Worm (Caenorhabditis elegans) whole organism, late embryonic: ENCODE measurements around the gene twk-42.

Experiments
- che-1 ChIP-seq: sonication (generic microtip); optimal IDR thresholded peaks from 2 replicates; lab custom pipeline; 2016; ENCODE audit warnings: mild to moderate bottlenecking, missing genetic modification characterization, missing compliant biosample characterization
- fkh-10 ChIP-seq: fragments of 150-350 bp; optimal IDR thresholded peaks from 2 replicates; lab custom pipeline; 2014; ENCODE audit warnings: missing biosample characterization, missing genetic modification reagents, missing genetic modification characterization
- nfya-1 ChIP-seq: sonication (generic microtip); optimal IDR thresholded peaks from 2 replicates; lab custom pipeline; 2017; ENCODE audit warnings: missing genetic modification characterization, mild to moderate bottlenecking, missing compliant biosample characterization, antibody characterized with exemption, moderate library complexity
- sox-4 ChIP-seq: sonication (generic microtip); optimal IDR thresholded peaks from 2 replicates; lab custom pipeline; 2017; ENCODE audit warnings: mild to moderate bottlenecking, missing genetic modification characterization, inconsistent platforms, missing compliant biosample characterization
- unc-42 ChIP-seq: sonication (generic microtip); optimal IDR thresholded peaks from 2 replicates; lab custom pipeline; 2016; ENCODE audit warnings: missing genotype, missing genetic modification characterization, missing compliant biosample characterization

DNA sequence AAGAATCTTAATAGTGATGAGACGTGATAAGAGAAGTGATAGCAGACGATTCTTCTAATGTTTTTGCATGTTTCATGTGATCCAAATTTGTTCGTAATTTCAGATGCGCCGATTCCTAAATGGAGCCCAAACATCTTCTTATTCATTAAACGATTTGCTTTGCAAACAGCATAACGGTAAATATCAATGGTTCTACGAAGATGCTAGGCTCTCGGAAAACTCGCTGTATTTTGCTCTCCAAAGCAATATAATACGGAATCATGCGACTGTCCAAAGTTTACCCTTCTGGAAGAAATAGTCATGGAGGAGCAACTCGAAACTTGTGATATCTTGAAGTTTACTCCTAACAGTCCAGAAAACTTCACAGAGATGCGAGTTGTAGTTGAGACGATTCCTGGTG, 26.6 kb downstream of the twk-42 start, which contains the start of gene W06D12.6:
- TF ChIP-seq unc-42 (no peak), che-1 (tag; lab: Kevin White, UChicago) (no peak), nfya-1 (no peak), sox-4 (tag; lab: Kevin White, UChicago) (no peak), fkh-10 (GFP tag; lab: Kevin White, UChicago) (no peak)
